Worm (Caenorhabditis elegans): Measurements from ENCODE around the gene B0280.2.
A peak's percentile ranks its signal among the peaks of the same experiment; 100 is the strongest.

Gene B0280.2

ce11 chrIII:7120477-7120876, 4.0 kb upstream of the B0280.2 start:
- TF ChIP-seq nhr-27 (tag; optimal IDR thresholded peaks at IDR 0.05) (no peak), egl-44 (GFP tag; IDR thresholded peaks at IDR 0.05) (no peak), unc-130 (GFP tag; optimal IDR thresholded peaks at IDR 0.05) (no peak), zfh-2 (GFP tag; conservative IDR thresholded peaks at IDR 0.05) (no peak), rpc-1 (optimal IDR thresholded peaks at IDR 0.05) (no peak), rpc-1 (tag; optimal IDR thresholded peaks at IDR 0.05) (no peak), T26A5.8 (tag; optimal IDR thresholded peaks at IDR 0.05) (no peak), D2030.7 (GFP tag; IDR thresholded peaks at IDR 0.05) (no peak), F33H1.4 (GFP tag; IDR thresholded peaks at IDR 0.05) (no peak), Y53F4B.3 (GFP tag; IDR thresholded peaks at IDR 0.05) (no peak), nhr-80 (tag; optimal IDR thresholded peaks at IDR 0.05) (peak; percentile 25), bed-1 (GFP tag; IDR thresholded peaks at IDR 0.05) (no peak), F55B11.4 (tag; optimal IDR thresholded peaks at IDR 0.05; ENCODE audit: borderline replicate concordance, insufficient read depth) (no peak), B0261.1 (tag; optimal IDR thresholded peaks at IDR 0.05) (no peak), dpl-1 (GFP tag; optimal IDR thresholded peaks at IDR 0.05) (no peak), B0336.3 (GFP tag; IDR thresholded peaks at IDR 0.05) (no peak), hmg-20 (GFP tag; IDR thresholded peaks at IDR 0.05) (no peak), snpc-1.3 (tag; optimal IDR thresholded peaks at IDR 0.05; ENCODE audit: insufficient read depth) (no peak), attf-3 (GFP tag; conservative IDR thresholded peaks at IDR 0.05) (no peak), mel-28 (tag; optimal IDR thresholded peaks at IDR 0.05; ENCODE audit: borderline replicate concordance) (no peak), F57A8.1 (GFP tag; optimal IDR thresholded peaks at IDR 0.05) (no peak), F37B4.10 (GFP tag; IDR thresholded peaks at IDR 0.05) (no peak), somi-1 (GFP tag; optimal IDR thresholded peaks at IDR 0.05) (no peak), tbp1 (GFP tag; optimal IDR thresholded peaks at IDR 0.05) (no peak), hsf-1 (GFP tag; IDR thresholded peaks at IDR 0.05) (0 out of 2 replicates have a peak, but pooled peaks have one; percentile 37), let-607 (tag; optimal IDR thresholded peaks at IDR 0.05) (peak in 1 of 2 experiments; percentile 35), Y56A3A.18 (GFP tag; IDR thresholded peaks at IDR 0.05) (no peak), ztf-26 (tag; optimal IDR thresholded peaks at IDR 0.05) (no peak), mxl-1 (tag; optimal IDR thresholded peaks at IDR 0.05) (no peak), Y67H2A.10 (GFP tag; conservative IDR thresholded peaks at IDR 0.05) (no peak), Y53G8AR.9 (GFP tag; conservative IDR thresholded peaks at IDR 0.05) (0 out of 2 replicates have a peak, but pooled peaks have one; percentile 13), akir-1 (GFP tag; optimal IDR thresholded peaks at IDR 0.05) (no peak), lin-40 (tag; optimal IDR thresholded peaks at IDR 0.05) (peak; percentile 29), F39B2.1 (GFP tag; IDR thresholded peaks at IDR 0.05) (no peak), ztf-18 (tag; optimal IDR thresholded peaks at IDR 0.05) (no peak), hrde-1 (tag; optimal IDR thresholded peaks at IDR 0.05; ENCODE audit: borderline replicate concordance) (no peak), ceh-100 (GFP tag; IDR thresholded peaks at IDR 0.05) (no peak), F23B12.7 (tag; optimal IDR thresholded peaks at IDR 0.05; ENCODE audit: insufficient read depth) (no peak), repo-1 (tag; optimal IDR thresholded peaks at IDR 0.05) (peak; percentile 16), mes-4 (tag; optimal IDR thresholded peaks at IDR 0.05) (no peak), ceh-27 (GFP tag; optimal IDR thresholded peaks at IDR 0.05) (no peak), ztf-22 (GFP tag; optimal IDR thresholded peaks at IDR 0.05) (no peak), ztf-28 (GFP tag; IDR thresholded peaks at IDR 0.05) (no peak), efl-1 (GFP tag; optimal IDR thresholded peaks at IDR 0.05) (no peak), athp-1 (tag; optimal IDR thresholded peaks at IDR 0.05) (no peak), xnd-1 (tag; optimal IDR thresholded peaks at IDR 0.05) (no peak), lag-1 (GFP tag; IDR thresholded peaks at IDR 0.05) (no peak), rec-8 (tag; optimal IDR thresholded peaks at IDR 0.05) (no peak), ccch-3 (GFP tag; optimal IDR thresholded peaks at IDR 0.05) (no peak)

All from whole organism, young adult.